Worm (Caenorhabditis elegans): ENCODE measurements around the gene gop-3.

- no peak for TF ChIP-seq Y22D7AL.16 (tag; optimal IDR thresholded peaks at IDR 0.05)
- no peak for TF ChIP-seq gmeb-2 (tag; optimal IDR thresholded peaks at IDR 0.05)
- no peak for TF ChIP-seq ets-4 (tag; optimal IDR thresholded peaks at IDR 0.05)
- no peak for TF ChIP-seq ahr-1 (tag; optimal IDR thresholded peaks at IDR 0.05)
- no peak for TF ChIP-seq pag-3 (tag; optimal IDR thresholded peaks at IDR 0.05; ENCODE audit: borderline replicate concordance)
- TF ChIP-seq tbx-7 (tag; optimal IDR thresholded peaks at IDR 0.05): no peak
- TF ChIP-seq unc-86 (tag; optimal IDR thresholded peaks at IDR 0.05): no peak
- TF ChIP-seq sox-2 (GFP tag; IDR thresholded peaks at IDR 0.05): no peak
- no peak for TF ChIP-seq ceh-22 (tag; optimal IDR thresholded peaks at IDR 0.05)
- no peak for TF ChIP-seq mec-3 (tag; optimal IDR thresholded peaks at IDR 0.05; ENCODE audit: borderline replicate concordance)
- no peak for TF ChIP-seq dve-1 (tag; optimal IDR thresholded peaks at IDR 0.05)
- no peak for TF ChIP-seq ceh-24 (tag; optimal IDR thresholded peaks at IDR 0.05)
These were observed 50.4 kb downstream of the gop-3 start, which contains the start of gene pqe-1 for ce11 chrIII:5310940-5311339.
